Fruit fly (Drosophila melanogaster): ENCODE results near the gene gammaTub23C.

Gene gammaTub23C

DNA sequence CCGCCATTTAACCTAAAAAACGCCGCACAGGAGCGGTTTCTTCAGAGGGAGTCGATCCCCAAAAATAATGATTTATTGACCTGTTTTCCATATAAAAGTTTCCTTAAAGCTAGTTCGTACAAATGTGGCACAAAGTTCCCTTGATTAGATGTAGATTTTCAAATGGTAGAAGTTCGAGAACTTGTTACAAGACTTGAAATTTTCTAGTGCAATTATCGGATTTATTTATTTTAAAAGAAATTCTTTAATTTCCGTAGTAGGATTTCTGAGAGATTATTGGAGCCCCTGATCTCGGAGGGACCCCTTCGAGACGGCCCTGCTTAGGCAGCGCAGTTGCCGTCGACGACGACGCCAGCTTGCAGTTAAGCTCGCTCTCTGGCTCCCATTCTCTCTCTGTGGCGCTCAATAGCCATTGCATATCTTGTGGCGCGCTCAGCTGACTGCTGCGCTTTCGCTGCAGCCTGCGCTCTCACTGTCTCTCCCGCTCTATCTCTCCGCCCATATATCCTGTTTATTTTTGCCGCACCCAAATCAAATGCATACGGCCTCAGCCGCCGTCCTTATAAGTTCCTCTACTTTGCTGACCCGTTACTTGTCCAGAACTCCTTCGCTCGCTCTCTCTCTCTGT is 15.0 kb upstream of the gammaTub23C start (continued):
- no peak for TF ChIP-seq dan (GFP tag; IDR thresholded peaks at IDR 0.05)
- TF ChIP-seq ci (GFP tag; IDR thresholded peaks at IDR 0.05), result peak; percentile 46; the same call in 1 of the 3 replicates
- no peak for TF ChIP-seq pho (GFP tag; optimal IDR thresholded peaks at IDR 0.05)
- TF ChIP-seq sc (optimal IDR thresholded peaks at IDR 0.05), result no peak
- peak; percentile 47 for TF ChIP-seq sc (GFP tag; optimal IDR thresholded peaks at IDR 0.05)
- TF ChIP-seq zf30C (GFP tag; optimal IDR thresholded peaks at IDR 0.05), result no peak
- peak; percentile 71 for TF ChIP-seq CG31441 (GFP tag; IDR thresholded peaks at IDR 0.05)
- TF ChIP-seq otp (GFP tag; IDR thresholded peaks at IDR 0.05), result no peak
- TF ChIP-seq Vsx1 (GFP tag; optimal IDR thresholded peaks at IDR 0.05), result no peak
- no peak for TF ChIP-seq CG3838 (GFP tag; optimal IDR thresholded peaks at IDR 0.05)
- no peak for TF ChIP-seq CG6765 (GFP tag; optimal IDR thresholded peaks at IDR 0.05)
- TF ChIP-seq Fer2 (tag; optimal IDR thresholded peaks at IDR 0.05), result no peak
- no peak for TF ChIP-seq btn (GFP tag; optimal IDR thresholded peaks at IDR 0.05)
- no peak for TF ChIP-seq CG15479 (GFP tag; optimal IDR thresholded peaks at IDR 0.05)
- peak; percentile 72 for TF ChIP-seq fd96Cb (tag; optimal IDR thresholded peaks at IDR 0.05)
- TF ChIP-seq mirr (GFP tag; optimal IDR thresholded peaks at IDR 0.05), result no peak
- TF ChIP-seq CG9817 (tag; optimal IDR thresholded peaks at IDR 0.05), result peak; percentile 12
- no peak for TF ChIP-seq CG13894 (tag; optimal IDR thresholded peaks at IDR 0.05)
- TF ChIP-seq CG2129 (GFP tag; IDR thresholded peaks at IDR 0.05; ENCODE audit: partially characterized antibody), result no peak
- TF ChIP-seq CG18619 (GFP tag; optimal IDR thresholded peaks at IDR 0.05), result no peak
- no peak for TF ChIP-seq CG10565 (GFP tag; optimal IDR thresholded peaks at IDR 0.05)
- no peak for TF ChIP-seq vfl (GFP tag; optimal IDR thresholded peaks at IDR 0.05)
- peak; percentile 30 for TF ChIP-seq Mad (GFP tag; optimal IDR thresholded peaks at IDR 0.05)
- TF ChIP-seq vnd (GFP tag; IDR thresholded peaks at IDR 0.05; ENCODE audit: partially characterized antibody), result no peak
- peak; percentile 59; the same call in 1 of the 3 replicates for TF ChIP-seq jigr1 (GFP tag; IDR thresholded peaks at IDR 0.05)
- no peak for TF ChIP-seq zen2 (GFP tag; IDR thresholded peaks at IDR 0.05; ENCODE audit: partially characterized antibody)
- TF ChIP-seq prd (optimal IDR thresholded peaks at IDR 0.05), result no peak
- TF ChIP-seq prd (GFP tag; IDR thresholded peaks at IDR 0.05), result peak; percentile 61; the same call in 2 of the 3 replicates
- TF ChIP-seq E2f1 (GFP tag; IDR thresholded peaks at IDR 0.05), result no peak; the same call in 1 of the 2 replicates
- no peak for TF ChIP-seq gce (GFP tag; IDR thresholded peaks at IDR 0.05)
- no peak for TF ChIP-seq D19B (GFP tag; optimal IDR thresholded peaks at IDR 0.05)
- TF ChIP-seq sd (tag; optimal IDR thresholded peaks at IDR 0.05), result no peak
- no peak for TF ChIP-seq Sry-β (GFP tag; optimal IDR thresholded peaks at IDR 0.05)
- peak; percentile 45 for TF ChIP-seq CG2875 (GFP tag; optimal IDR thresholded peaks at IDR 0.05)
- TF ChIP-seq CG11695 (GFP tag; IDR thresholded peaks at IDR 0.05), result no peak
- no peak for TF ChIP-seq Elba2 (GFP tag; optimal IDR thresholded peaks at IDR 0.05)
- TF ChIP-seq CG11247 (GFP tag; IDR thresholded peaks at IDR 0.05), result no peak
- no peak for TF ChIP-seq wdn (GFP tag; IDR thresholded peaks at IDR 0.05)
- TF ChIP-seq CG1529 (GFP tag; optimal IDR thresholded peaks at IDR 0.05), result peak; percentile 14
- no peak for TF ChIP-seq MESR4 (GFP tag; optimal IDR thresholded peaks at IDR 0.05)
- TF ChIP-seq Eip74EF (GFP tag; optimal IDR thresholded peaks at IDR 0.05), result peak in 1 of 2 experiments; percentile 36
- TF ChIP-seq exex (tag; optimal IDR thresholded peaks at IDR 0.05), result no peak
- no peak for TF ChIP-seq grn (GFP tag; optimal IDR thresholded peaks at IDR 0.05)
- TF ChIP-seq unc-4 (GFP tag; IDR thresholded peaks at IDR 0.05; ENCODE audit: partially characterized antibody), result no peak
- TF ChIP-seq Jarid2 (GFP tag; optimal IDR thresholded peaks at IDR 0.05), result no peak
- TF ChIP-seq br (optimal IDR thresholded peaks at IDR 0.05), result no peak
- no peak for TF ChIP-seq CHES-1-like (GFP tag; optimal IDR thresholded peaks at IDR 0.05)
- no peak for TF ChIP-seq Doc3 (GFP tag; IDR thresholded peaks at IDR 0.05; ENCODE audit: partially characterized antibody)
- TF ChIP-seq Dp (GFP tag; optimal IDR thresholded peaks at IDR 0.05), result no peak
- peak; percentile 63 for TF ChIP-seq CoRest (tag; optimal IDR thresholded peaks at IDR 0.05)
